Fruit fly (Drosophila melanogaster) Kc167 (cell line): Measurements from ENCODE around the gene aqrs.

Experiments used
- Sin3A ChIP-seq: fragments of >200 bp; optimal IDR thresholded peaks from 2 replicates; lab custom pipeline; 2018; ENCODE audit warnings: missing external identifiers
- insv ChIP-seq: fragments of >200 bp; optimal IDR thresholded peaks from 3 replicates; lab custom pipeline; 2018; ENCODE audit warnings: missing external identifiers

dm6 chr3R:28756879-28757278 is 1.2 kb downstream of the aqrs start, which contains the start of gene CG9997:
- no peak for TF ChIP-seq Sin3A (lab: Kevin White, UChicago)
- no peak for TF ChIP-seq insv
